Worm (Caenorhabditis elegans) whole organism, L2 larva: ENCODE data around the gene srsx-14.
A peak's percentile ranks its signal among the peaks of the same experiment; 100 is the strongest.

ENCODE experiments used
- C34F6.9 ChIP-seq: fragments of 150-350 bp; optimal IDR thresholded peaks from 2 replicates; lab custom pipeline; 2014; ENCODE audit warnings: missing biosample characterization, missing genetic modification characterization
- ZK546.5 ChIP-seq: sonication (generic microtip); optimal IDR thresholded peaks from 2 replicates; lab custom pipeline; 2017; ENCODE audit warnings: missing biosample characterization, missing genetic modification characterization
- ama-1 ChIP-seq: fragments of 150-350 bp; optimal IDR thresholded peaks from 2 replicates; lab custom pipeline; 2018; ENCODE audit warnings: inconsistent platforms
- blmp-1 ChIP-seq: sonication (generic microtip); optimal IDR thresholded peaks from 2 replicates; lab custom pipeline; 2017; ENCODE audit warnings: missing genetic modification characterization, mild to moderate bottlenecking, missing compliant biosample characterization, antibody characterized with exemption, moderate library complexity; ENCODE audit not compliant: insufficient read depth
- gmeb-1 ChIP-seq: fragments of 150-350 bp; optimal IDR thresholded peaks from 2 replicates; lab custom pipeline; 2014; ENCODE audit warnings: missing biosample characterization, missing genetic modification characterization
- lin-13 ChIP-seq: fragments of 150-350 bp; optimal IDR thresholded peaks from 2 replicates; lab custom pipeline; 2014; ENCODE audit warnings: missing biosample characterization, missing genetic modification reagents, missing genetic modification characterization
- nhr-12 ChIP-seq: fragments of 150-350 bp; optimal IDR thresholded peaks from 2 replicates; lab custom pipeline; 2014; ENCODE audit warnings: missing biosample characterization, missing genetic modification characterization
- nhr-23 ChIP-seq: fragments of 150-350 bp; optimal IDR thresholded peaks from 2 replicates; lab custom pipeline; 2014; ENCODE audit warnings: missing biosample characterization, missing genetic modification reagents, missing genetic modification characterization
- nhr-237 ChIP-seq: fragments of 150-350 bp; optimal IDR thresholded peaks from 2 replicates; lab custom pipeline; 2014; ENCODE audit warnings: missing biosample characterization, missing genetic modification characterization
- nhr-77 ChIP-seq: fragments of 150-350 bp; optimal IDR thresholded peaks from 2 replicates; lab custom pipeline; 2014; ENCODE audit warnings: missing biosample characterization, missing genetic modification characterization
- skn-1 ChIP-seq: sonication (generic microtip); optimal IDR thresholded peaks from 2 replicates; lab custom pipeline; 2017; ENCODE audit warnings: missing biosample characterization, missing genetic modification characterization
- sma-9 ChIP-seq, 2 experiments: fragments of 150-350 bp in 1 of 2; sonication (generic microtip) in 1 of 2; optimal IDR thresholded peaks; 2 replicates each; lab custom pipeline; 2014 to 2016; ENCODE audit warnings: missing genetic modification characterization in 2 of 2, mild to moderate bottlenecking in 1 of 2, missing biosample characterization in 1 of 2, missing compliant biosample characterization in 1 of 2, missing genetic modification reagents in 1 of 2, moderate library complexity in 1 of 2

DNA sequence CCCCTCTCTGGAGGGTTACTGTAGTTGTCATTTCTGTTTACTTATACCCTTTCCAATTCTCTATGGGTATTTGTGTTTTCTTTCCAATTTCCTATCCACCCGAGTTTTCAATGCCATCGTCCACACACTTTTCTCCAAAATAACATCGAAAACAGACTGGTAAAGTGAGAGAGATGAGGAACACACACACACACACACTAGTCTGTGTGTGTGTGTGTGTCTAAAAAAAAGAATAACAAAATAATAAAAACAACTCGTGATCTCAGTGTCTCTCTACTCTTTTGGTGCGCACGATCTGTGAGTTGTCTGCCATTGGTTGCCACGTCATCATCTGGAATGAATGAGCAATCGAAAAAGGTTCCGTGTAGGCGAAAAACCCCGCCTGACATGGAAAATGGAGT, 40.6 kb downstream of the srsx-14 start:
- TF ChIP-seq nhr-12 (tag; lab: Kevin White, UChicago) (no peak), skn-1 (no peak), lin-13 (GFP tag; lab: Kevin White, UChicago) (no peak), sma-9 (GFP tag; optimal IDR thresholded peaks at IDR 0.05; lab: Kevin White, UChicago) (no peak), sma-9 (tag; optimal IDR thresholded peaks at IDR 0.05; lab: Kevin White, UChicago) (no peak), blmp-1 (tag; lab: Kevin White, UChicago) (no peak), ama-1 (lab: Kevin White, UChicago) (no peak), C34F6.9 (tag; lab: Kevin White, UChicago) (peak; percentile 16), nhr-237 (tag; lab: Kevin White, UChicago) (no peak), ZK546.5 (no peak), nhr-23 (no peak), nhr-77 (tag; lab: Kevin White, UChicago) (no peak), gmeb-1 (tag; lab: Kevin White, UChicago) (no peak)
